Fruit fly (Drosophila melanogaster): Measurements from ENCODE around the gene cad.
A peak's percentile ranks its signal among the peaks of the same experiment; 100 is the strongest.

The cad gene

DNA sequence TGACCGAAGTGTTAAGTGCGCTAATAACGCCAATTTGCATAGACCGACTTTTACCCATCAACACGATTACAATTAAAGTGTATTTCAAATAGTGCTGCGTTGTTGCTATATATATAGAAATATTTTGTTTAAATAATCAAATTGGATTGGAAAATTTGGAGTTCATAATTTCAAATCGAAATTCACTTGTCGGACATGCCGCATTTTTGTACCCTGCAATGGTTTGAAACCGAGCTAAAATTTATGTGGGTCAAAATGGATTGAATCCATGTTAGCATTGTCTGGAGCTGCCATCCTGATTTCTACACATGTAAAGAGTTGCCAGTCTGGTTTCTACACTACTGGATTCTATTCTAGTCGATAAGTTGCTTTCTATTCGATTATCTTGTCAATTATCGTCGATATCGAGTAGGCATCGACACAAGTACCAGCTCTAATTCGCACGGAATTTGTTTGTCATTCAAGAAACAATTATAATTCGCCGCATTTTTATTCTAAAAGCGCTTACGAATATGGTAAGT is 16.8 kb downstream of the cad start, which contains the start of gene Pomp (continued):
- TF ChIP-seq CG10654 (GFP tag; optimal IDR thresholded peaks at IDR 0.05) (peak; percentile 85), Drgx (GFP tag; IDR thresholded peaks at IDR 0.05) (peak; percentile 82), cwo (GFP tag; optimal IDR thresholded peaks at IDR 0.05) (peak; percentile 84), sens (GFP tag) (peak; percentile 80), E2f2 (GFP tag; IDR thresholded peaks at IDR 0.05) (peak; percentile 73), vvl (GFP tag; IDR thresholded peaks at IDR 0.05) (peak; percentile 95), Dek (tag; optimal IDR thresholded peaks at IDR 0.05) (peak; percentile 82), CG7987 (GFP tag; optimal IDR thresholded peaks at IDR 0.05) (peak; percentile 80), Camta (GFP tag; optimal IDR thresholded peaks at IDR 0.05) (peak; percentile 45), cato (GFP tag; optimal IDR thresholded peaks at IDR 0.05; ENCODE audit: borderline replicate concordance) (peak; percentile 8), CG17328 (GFP tag; IDR thresholded peaks at IDR 0.05) (peak; percentile 89), dm (GFP tag; optimal IDR thresholded peaks at IDR 0.05) (no peak), D (optimal IDR thresholded peaks at IDR 0.05) (no peak), D (GFP tag; optimal IDR thresholded peaks at IDR 0.05) (peak; percentile 73), slou (GFP tag; optimal IDR thresholded peaks at IDR 0.05) (peak; percentile 81), Neu2 (GFP tag; optimal IDR thresholded peaks at IDR 0.05; ENCODE audit: borderline replicate concordance) (peak; percentile 2), Eip74EF (GFP tag; optimal IDR thresholded peaks at IDR 0.05) (peak in 1 of 2 experiments; percentile 75), HmgD (GFP tag; optimal IDR thresholded peaks at IDR 0.05) (peak; percentile 57), Jarid2 (GFP tag; optimal IDR thresholded peaks at IDR 0.05) (peak; percentile 69), Sry-β (GFP tag; optimal IDR thresholded peaks at IDR 0.05) (no peak), NC2β (GFP tag; optimal IDR thresholded peaks at IDR 0.05) (peak; percentile 37), tll (GFP tag; optimal IDR thresholded peaks at IDR 0.05) (no peak), CG11723 (GFP tag; optimal IDR thresholded peaks at IDR 0.05) (peak; percentile 44), ham (GFP tag; IDR thresholded peaks at IDR 0.05) (no peak), CG43689 (GFP tag; IDR thresholded peaks at IDR 0.05) (0 out of 2 replicates have a peak, but pooled peaks have one; percentile 18), CG1529 (GFP tag; optimal IDR thresholded peaks at IDR 0.05) (peak; percentile 66), Doc3 (GFP tag; IDR thresholded peaks at IDR 0.05; ENCODE audit: partially characterized antibody) (no peak), tap (tag; optimal IDR thresholded peaks at IDR 0.05) (peak; percentile 85), ind (GFP tag; optimal IDR thresholded peaks at IDR 0.05) (peak; percentile 91), CG17829 (tag; optimal IDR thresholded peaks at IDR 0.05) (peak; percentile 92), her (GFP tag; optimal IDR thresholded peaks at IDR 0.05) (no peak), Six4 (GFP tag; optimal IDR thresholded peaks at IDR 0.05) (peak; percentile 80), BEAF-32 (GFP tag; optimal IDR thresholded peaks at IDR 0.05) (peak; percentile 60), schlank (tag; optimal IDR thresholded peaks at IDR 0.05) (peak; percentile 62), CG10274 (GFP tag; optimal IDR thresholded peaks at IDR 0.05) (peak; percentile 97), CG6654 (GFP tag; optimal IDR thresholded peaks at IDR 0.05) (peak; percentile 57), H15 (GFP tag; IDR thresholded peaks at IDR 0.05) (peak; percentile 89), ken (GFP tag; IDR thresholded peaks at IDR 0.05) (peak; percentile 85), CG14667 (GFP tag; IDR thresholded peaks at IDR 0.05) (peak; percentile 82), sisA (GFP tag; IDR thresholded peaks at IDR 0.05) (peak; percentile 80), D19A (tag; optimal IDR thresholded peaks at IDR 0.05) (peak; percentile 89), CG14860 (GFP tag; IDR thresholded peaks at IDR 0.05; ENCODE audit: partially characterized antibody) (no peak), Hmr (GFP tag; optimal IDR thresholded peaks at IDR 0.05) (peak; percentile 89), cg (GFP tag; optimal IDR thresholded peaks at IDR 0.05) (no peak), CG8290 (GFP tag; optimal IDR thresholded peaks at IDR 0.05) (peak; percentile 63), CG8290 (tag; optimal IDR thresholded peaks at IDR 0.05) (peak in 1 of 2 experiments; percentile 83), CG7963 (GFP tag; IDR thresholded peaks at IDR 0.05; ENCODE audit: partially characterized antibody) (peak; percentile 27; the same call in 1 of the 3 replicates), jumu (GFP tag; optimal IDR thresholded peaks at IDR 0.05) (peak; percentile 34), Hmx (GFP tag; optimal IDR thresholded peaks at IDR 0.05) (no peak), CG6272 (GFP tag; IDR thresholded peaks at IDR 0.05) (peak; percentile 85)

Data from whole organism, embryonic.